Worm (Caenorhabditis elegans) whole organism, early embryonic: Measurements from ENCODE around the gene Y37D8A.8.
A peak's percentile ranks its signal among the peaks of the same experiment; 100 is the strongest.

Experiments
- F13C5.2 ChIP-seq: sonication (generic microtip); optimal IDR thresholded peaks from 2 replicates; lab custom pipeline; 2017; ENCODE audit warnings: mild to moderate bottlenecking, missing genetic modification characterization, inconsistent platforms, missing compliant biosample characterization
- ama-1 ChIP-seq: fragments of 150-350 bp; optimal IDR thresholded peaks from 2 replicates; lab custom pipeline; 2014
- ceh-13 ChIP-seq: fragments of 200-800 bp; sonication (Bioruptor generic); optimal IDR thresholded peaks from 2 replicates; lab custom pipeline; 2018; ENCODE audit warnings: mild to moderate bottlenecking, missing genetic modification characterization, missing compliant biosample characterization
- ceh-36 ChIP-seq: sonication (generic microtip); optimal IDR thresholded peaks from 2 replicates; lab custom pipeline; 2016; ENCODE audit warnings: missing genetic modification characterization, inconsistent platforms, missing compliant biosample characterization
- ets-7 ChIP-seq: sonication (generic microtip); optimal IDR thresholded peaks from 2 replicates; lab custom pipeline; 2016; ENCODE audit warnings: missing genotype, missing genetic modification characterization, missing compliant biosample characterization
- flt-1 ChIP-seq: fragments of 200-800 bp; sonication (Bioruptor generic); IDR thresholded peaks from 2 replicates; pipeline ENCODE4 v1.3.6; 2022; ENCODE audit warnings: missing genetic modification characterization, missing compliant biosample characterization
- hnd-1 ChIP-seq: sonication (generic microtip); optimal IDR thresholded peaks from 2 replicates; lab custom pipeline; 2016; ENCODE audit warnings: missing genetic modification characterization, missing compliant biosample characterization
- pes-1 ChIP-seq: fragments of 200-800 bp; sonication (Bioruptor generic); IDR thresholded peaks from 2 replicates; pipeline ENCODE4 v1.3.6; 2022; ENCODE audit warnings: missing genetic modification reagents, missing genetic modification characterization, missing compliant biosample characterization
- scrt-1 ChIP-seq: fragments of 200-800 bp; sonication (Bioruptor generic); IDR thresholded peaks from 2 replicates; pipeline ENCODE4 v1.3.6; 2022; ENCODE audit warnings: missing genetic modification characterization, missing compliant biosample characterization
- sea-1 ChIP-seq: fragments of 200-800 bp; sonication (Bioruptor generic); conservative IDR thresholded peaks from 2 replicates; pipeline ENCODE4 v1.3.6; 2022; ENCODE audit warnings: missing genetic modification characterization, missing compliant biosample characterization
- tbx-11 ChIP-seq: fragments of 200-800 bp; sonication (Bioruptor generic); IDR thresholded peaks from 2 replicates; pipeline ENCODE4 v1.3.6; 2022; ENCODE audit warnings: missing genetic modification characterization, missing compliant biosample characterization
- tbx-37 ChIP-seq: fragments of 200-800 bp; sonication (Bioruptor generic); conservative IDR thresholded peaks from 2 replicates; pipeline ENCODE4 v1.3.6; 2022; ENCODE audit warnings: missing genetic modification reagents, missing genetic modification characterization, missing compliant biosample characterization
- tra-4 ChIP-seq: sonication (generic microtip); optimal IDR thresholded peaks from 2 replicates; lab custom pipeline; 2017; ENCODE audit warnings: missing genetic modification characterization, missing compliant biosample characterization

- TF ChIP-seq scrt-1 (GFP tag; lab: Robert Waterston, UW): no peak
- no peak for TF ChIP-seq flt-1 (GFP tag; lab: Robert Waterston, UW)
- TF ChIP-seq ceh-36 (tag; lab: Kevin White, UChicago): peak; percentile 72
- TF ChIP-seq pes-1 (GFP tag; lab: Robert Waterston, UW): no peak
- TF ChIP-seq ceh-13: no peak
- no peak for TF ChIP-seq ets-7
- no peak for TF ChIP-seq tbx-37 (GFP tag; lab: Robert Waterston, UW)
- no peak for TF ChIP-seq hnd-1 (tag; lab: Kevin White, UChicago)
- TF ChIP-seq sea-1: no peak
- no peak for TF ChIP-seq ama-1 (lab: Kevin White, UChicago)
- no peak for TF ChIP-seq tbx-11 (GFP tag; lab: Robert Waterston, UW)
- no peak for TF ChIP-seq tra-4
- no peak for TF ChIP-seq F13C5.2 (tag; lab: Kevin White, UChicago)
Observed at ce11 chrIII:12822608-12823261, 42.0 kb upstream of the Y37D8A.8 start.
